Fruit fly (Drosophila melanogaster): ENCODE measurements around the gene CG4287.

Gene CG4287

DNA sequence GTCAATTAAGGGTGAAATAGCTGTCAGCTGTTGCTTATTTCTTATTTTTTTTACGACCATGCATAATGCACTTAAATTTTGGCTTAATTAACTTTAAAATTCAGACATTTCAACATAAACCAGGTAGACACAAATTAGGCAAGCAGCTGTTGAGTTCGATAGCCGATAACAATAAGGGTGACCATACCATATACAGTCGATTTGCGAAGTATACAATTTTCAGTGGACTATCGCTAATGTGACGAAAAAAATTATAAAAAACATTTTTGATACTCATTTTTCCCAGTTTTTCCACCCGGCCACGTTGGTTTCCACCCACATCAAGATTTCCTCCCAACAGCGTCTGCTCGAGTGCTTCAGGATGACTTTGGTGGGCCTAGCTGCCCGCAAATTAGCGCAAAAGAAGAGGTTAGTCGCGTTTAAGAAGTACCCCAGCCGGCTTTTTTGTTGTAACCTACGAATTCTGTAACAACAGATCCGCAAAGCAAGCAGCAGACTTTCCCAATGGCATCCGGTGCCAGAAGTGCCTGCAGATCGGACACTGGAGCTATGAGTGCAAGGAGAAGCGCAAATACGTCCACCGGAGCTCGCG lies at the start of gene CG4287, which contains the start of gene CG5516:
TSS of gene CG4287 (minus strand) at position 178 of the 592 bp plus-strand sequence.
TSS of gene CG5516 (plus strand) at position 195 of the 592 bp plus-strand sequence.
- TF ChIP-seq usp (GFP tag; optimal IDR thresholded peaks at IDR 0.05) (no peak), EcR (GFP tag; optimal IDR thresholded peaks at IDR 0.05) (no peak), psq (optimal IDR thresholded peaks at IDR 0.05) (no peak), CG8478 (optimal IDR thresholded peaks at IDR 0.05) (no peak), pan (optimal IDR thresholded peaks at IDR 0.05) (no peak), Dll (optimal IDR thresholded peaks at IDR 0.05) (no peak)

DNA sequence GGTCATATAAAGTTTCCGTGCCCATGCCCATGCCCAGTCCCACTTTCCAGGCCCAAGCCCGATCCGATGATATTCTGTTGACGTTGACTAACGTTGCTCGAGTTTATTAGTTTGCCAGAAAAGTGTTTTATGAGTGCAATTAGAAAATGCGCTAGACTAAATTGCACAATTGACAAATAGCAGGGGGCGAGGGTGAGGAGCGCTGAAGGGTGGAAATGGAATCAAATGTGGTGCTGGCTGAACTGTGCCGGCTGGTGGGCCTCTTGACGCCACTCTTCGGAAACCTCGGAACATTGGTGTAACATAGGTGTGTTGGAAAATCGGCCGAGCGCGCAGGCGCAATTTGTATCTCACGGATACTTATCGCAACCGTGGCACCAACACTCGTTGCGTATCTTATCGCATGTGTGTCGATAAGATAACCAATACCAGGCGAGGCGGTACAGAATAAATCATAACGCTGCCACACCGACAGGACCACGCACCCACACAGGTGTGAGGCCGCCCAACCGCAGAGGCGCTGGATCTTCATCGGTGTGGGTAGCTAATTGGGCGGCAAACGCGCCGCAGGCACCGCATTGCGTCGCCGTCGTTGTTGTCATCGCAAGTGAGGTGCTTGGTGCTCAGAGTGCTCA lies 48.1 kb upstream of the CG4287 start:
- TF ChIP-seq psq (optimal IDR thresholded peaks at IDR 0.05) (no peak), Dll (optimal IDR thresholded peaks at IDR 0.05) (no peak), pan (optimal IDR thresholded peaks at IDR 0.05) (no peak), usp (GFP tag; optimal IDR thresholded peaks at IDR 0.05) (no peak), CG8478 (optimal IDR thresholded peaks at IDR 0.05) (no peak), EcR (GFP tag; optimal IDR thresholded peaks at IDR 0.05) (no peak)

DNA sequence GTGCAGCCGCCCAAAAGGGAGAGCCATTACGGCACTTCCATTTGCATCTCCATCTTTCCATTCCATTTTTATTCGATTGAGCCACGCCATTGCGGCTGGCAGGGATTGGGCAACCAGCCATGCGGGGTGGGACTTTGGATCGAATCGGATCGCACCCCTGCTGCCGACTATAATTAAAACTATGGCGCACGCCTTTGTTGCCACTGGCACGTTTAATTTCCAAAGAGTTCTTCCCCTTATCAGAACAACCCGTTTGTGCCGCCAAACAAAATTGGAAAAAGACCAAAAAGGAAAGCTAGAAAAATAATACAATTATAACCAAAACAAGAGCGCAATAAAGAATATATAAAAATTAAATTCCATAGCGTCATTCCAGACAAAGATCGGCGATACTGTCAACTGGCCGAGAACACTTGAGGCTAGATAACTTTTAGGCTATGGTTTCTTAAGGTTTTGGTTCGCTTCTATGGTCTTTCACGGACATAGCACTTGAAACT lies 46.4 kb upstream of the CG4287 start:
- no peak for TF ChIP-seq usp (GFP tag; optimal IDR thresholded peaks at IDR 0.05)
- TF ChIP-seq Dll (optimal IDR thresholded peaks at IDR 0.05): no peak
- no peak for TF ChIP-seq pan (optimal IDR thresholded peaks at IDR 0.05)
- TF ChIP-seq psq (optimal IDR thresholded peaks at IDR 0.05): no peak
- no peak for TF ChIP-seq CG8478 (optimal IDR thresholded peaks at IDR 0.05)
- no peak for TF ChIP-seq EcR (GFP tag; optimal IDR thresholded peaks at IDR 0.05)

DNA sequence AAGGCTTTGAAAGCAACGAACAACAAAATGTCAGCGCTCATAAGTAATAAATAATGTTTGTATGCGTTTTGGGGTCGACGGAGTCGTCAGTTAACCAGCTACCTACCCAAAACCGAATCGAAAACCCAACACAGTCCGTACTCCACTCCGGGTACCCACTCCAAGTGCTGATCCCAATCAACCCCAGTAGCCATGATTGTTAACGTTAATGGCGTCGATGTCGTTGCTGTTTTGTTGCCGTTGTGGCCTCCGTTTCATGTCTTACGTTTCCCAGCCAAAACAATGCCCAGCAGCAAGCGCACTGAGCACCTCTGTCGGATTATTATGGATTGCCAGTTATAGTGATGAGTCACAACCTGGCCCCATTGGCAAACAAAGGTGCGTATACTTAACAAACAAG lies 45.4 kb upstream of the CG4287 start, which contains the start of gene GATAe:
TSS of gene GATAe (plus strand) at position 76 of the 400 bp plus-strand sequence.
- TF ChIP-seq pan (optimal IDR thresholded peaks at IDR 0.05) (no peak), usp (GFP tag; optimal IDR thresholded peaks at IDR 0.05) (no peak), CG8478 (optimal IDR thresholded peaks at IDR 0.05) (no peak), Dll (optimal IDR thresholded peaks at IDR 0.05) (no peak), psq (optimal IDR thresholded peaks at IDR 0.05) (no peak), EcR (GFP tag; optimal IDR thresholded peaks at IDR 0.05) (no peak)

DNA sequence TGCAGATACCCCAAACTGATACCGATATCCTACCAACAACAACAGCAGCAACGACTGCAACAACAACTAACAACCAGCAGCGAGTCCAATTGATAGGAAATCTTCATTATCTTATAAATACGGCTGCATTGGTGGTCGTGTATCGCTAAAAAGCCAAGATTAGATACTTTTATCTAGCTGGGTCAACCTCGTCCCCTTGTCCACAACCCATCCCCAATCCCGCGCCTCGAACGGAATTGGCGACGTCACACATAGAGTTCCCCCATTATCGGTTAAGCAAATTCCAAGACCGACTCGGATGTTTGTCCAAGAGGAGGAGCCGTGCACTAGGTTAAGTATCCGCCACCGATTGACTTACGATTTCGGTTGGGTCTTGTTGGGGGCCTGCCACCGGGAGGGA lies 44.6 kb upstream of the CG4287 start:
- TF ChIP-seq pan (optimal IDR thresholded peaks at IDR 0.05): no peak
- TF ChIP-seq usp (GFP tag; optimal IDR thresholded peaks at IDR 0.05): no peak
- TF ChIP-seq psq (optimal IDR thresholded peaks at IDR 0.05): no peak
- TF ChIP-seq Dll (optimal IDR thresholded peaks at IDR 0.05): no peak
- TF ChIP-seq CG8478 (optimal IDR thresholded peaks at IDR 0.05): no peak
- TF ChIP-seq EcR (GFP tag; optimal IDR thresholded peaks at IDR 0.05): no peak

DNA sequence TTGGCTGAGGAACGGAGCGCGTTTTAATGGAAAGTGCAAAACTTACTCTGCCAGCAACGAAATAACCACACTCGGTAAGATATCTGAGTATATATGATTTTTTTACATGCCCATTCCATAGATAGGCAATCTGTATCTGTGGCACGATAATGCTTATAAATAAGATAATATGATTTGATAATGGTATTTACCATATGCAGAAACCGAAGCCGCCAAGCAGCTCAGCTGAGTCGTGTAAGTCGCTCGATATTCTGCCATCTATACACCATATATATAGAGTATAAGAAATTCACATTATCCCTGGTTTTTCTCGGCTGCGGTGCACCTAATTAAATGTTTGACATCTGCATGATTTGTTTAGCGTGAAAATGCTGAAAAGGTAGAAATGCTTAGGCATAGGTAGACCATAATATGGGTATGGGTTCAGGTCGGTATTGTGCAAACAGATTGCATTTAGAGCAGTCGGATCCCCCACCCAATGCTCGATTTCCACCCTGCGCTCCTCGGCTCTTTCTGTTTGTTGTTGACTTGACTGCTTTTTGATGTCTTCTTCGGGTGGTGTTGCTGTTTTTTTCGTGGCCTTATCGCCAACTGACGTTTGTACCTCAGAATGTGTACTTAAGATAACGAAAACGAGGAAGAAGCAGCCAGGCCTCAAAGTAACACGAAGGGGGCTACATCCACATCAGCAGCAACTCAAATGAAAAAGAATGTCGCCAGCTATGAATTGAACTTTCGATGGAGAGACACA lies 43.3 kb upstream of the CG4287 start:
- TF ChIP-seq pan (optimal IDR thresholded peaks at IDR 0.05) (no peak), EcR (GFP tag; optimal IDR thresholded peaks at IDR 0.05) (no peak), CG8478 (optimal IDR thresholded peaks at IDR 0.05) (no peak), Dll (optimal IDR thresholded peaks at IDR 0.05) (no peak), usp (GFP tag; optimal IDR thresholded peaks at IDR 0.05) (no peak), psq (optimal IDR thresholded peaks at IDR 0.05) (no peak)

DNA sequence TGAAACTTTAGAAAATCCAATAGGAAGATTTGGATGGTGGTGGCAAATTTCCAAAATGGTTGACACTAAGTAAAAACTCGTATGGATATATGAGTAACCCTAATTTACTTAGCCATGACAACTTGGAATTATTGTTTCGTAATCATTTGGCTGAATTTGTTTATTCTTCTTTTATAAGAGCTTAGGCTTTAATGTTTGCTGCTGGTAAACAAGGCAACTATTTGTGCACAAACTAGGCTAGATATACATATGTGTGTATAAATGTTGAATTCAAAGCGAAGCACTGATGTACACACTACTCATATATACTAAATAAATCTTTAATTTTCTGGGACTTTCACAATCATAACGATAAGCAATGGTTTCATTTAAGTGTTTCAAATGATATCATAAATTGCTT lies 42.3 kb upstream of the CG4287 start:
- TF ChIP-seq psq (optimal IDR thresholded peaks at IDR 0.05) (no peak), EcR (GFP tag; optimal IDR thresholded peaks at IDR 0.05) (no peak), CG8478 (optimal IDR thresholded peaks at IDR 0.05) (no peak), usp (GFP tag; optimal IDR thresholded peaks at IDR 0.05) (no peak), pan (optimal IDR thresholded peaks at IDR 0.05) (no peak)

DNA sequence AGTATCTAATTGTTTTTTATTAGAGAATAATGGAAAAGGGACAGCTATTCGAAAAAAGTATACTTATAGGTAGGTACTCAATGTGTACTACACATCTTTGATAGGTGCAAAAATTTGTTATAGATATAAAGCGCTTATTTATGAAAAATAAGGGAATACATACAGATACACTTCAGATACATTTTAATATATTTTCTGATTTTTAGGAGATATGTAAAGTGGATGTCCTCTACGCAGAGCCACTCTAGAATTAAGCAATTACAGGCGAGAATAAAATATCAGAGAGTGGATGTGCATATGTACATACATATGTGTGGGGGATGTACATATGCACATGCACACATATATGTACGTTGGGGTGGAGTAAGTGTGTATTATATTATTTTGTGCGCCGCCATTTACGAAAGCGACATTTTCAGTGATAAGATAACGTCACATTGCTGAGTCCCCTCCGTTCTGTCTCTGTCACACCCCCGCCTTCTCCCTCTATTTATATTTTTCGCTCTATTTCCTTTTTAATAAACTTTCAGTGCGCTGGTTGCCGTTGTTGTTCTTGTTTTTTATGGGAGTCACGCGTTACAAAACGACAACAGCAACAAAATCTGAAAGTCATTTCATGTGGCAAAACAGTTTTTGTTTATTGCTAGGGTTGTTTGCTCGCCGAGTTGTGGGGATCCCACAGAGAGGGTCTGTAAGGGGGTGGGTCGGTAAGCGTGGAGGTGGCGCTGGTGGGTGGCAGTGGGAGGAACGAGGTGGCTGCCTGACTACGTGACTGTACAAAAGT lies 41.2 kb upstream of the CG4287 start:
- TF ChIP-seq CG8478 (optimal IDR thresholded peaks at IDR 0.05) (no peak), EcR (GFP tag; optimal IDR thresholded peaks at IDR 0.05) (no peak), usp (GFP tag; optimal IDR thresholded peaks at IDR 0.05) (no peak), pan (optimal IDR thresholded peaks at IDR 0.05) (no peak), Dll (optimal IDR thresholded peaks at IDR 0.05) (no peak), psq (optimal IDR thresholded peaks at IDR 0.05) (no peak)

DNA sequence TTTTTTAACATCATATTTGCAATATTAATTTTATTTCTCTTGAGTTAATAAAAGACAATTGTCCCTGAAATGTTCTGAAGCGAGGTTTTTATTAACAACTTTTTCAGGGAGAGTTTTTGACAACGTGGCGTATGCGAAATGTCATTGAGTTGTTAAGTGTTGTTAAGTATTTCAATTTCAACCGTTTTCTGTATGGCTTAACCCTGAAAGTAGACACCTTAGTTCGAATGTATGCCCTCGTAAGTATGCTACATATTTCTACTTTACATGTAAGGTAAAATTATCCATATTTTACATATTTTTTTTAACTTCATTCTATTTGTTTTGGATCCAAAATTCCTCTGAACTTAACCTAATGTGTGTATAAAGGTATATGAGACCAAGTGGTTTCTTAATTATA lies 40.3 kb upstream of the CG4287 start:
- TF ChIP-seq Dll (optimal IDR thresholded peaks at IDR 0.05): no peak
- no peak for TF ChIP-seq psq (optimal IDR thresholded peaks at IDR 0.05)
- no peak for TF ChIP-seq EcR (GFP tag; optimal IDR thresholded peaks at IDR 0.05)
- TF ChIP-seq CG8478 (optimal IDR thresholded peaks at IDR 0.05): no peak
- TF ChIP-seq pan (optimal IDR thresholded peaks at IDR 0.05): no peak
- TF ChIP-seq usp (GFP tag; optimal IDR thresholded peaks at IDR 0.05): no peak

DNA sequence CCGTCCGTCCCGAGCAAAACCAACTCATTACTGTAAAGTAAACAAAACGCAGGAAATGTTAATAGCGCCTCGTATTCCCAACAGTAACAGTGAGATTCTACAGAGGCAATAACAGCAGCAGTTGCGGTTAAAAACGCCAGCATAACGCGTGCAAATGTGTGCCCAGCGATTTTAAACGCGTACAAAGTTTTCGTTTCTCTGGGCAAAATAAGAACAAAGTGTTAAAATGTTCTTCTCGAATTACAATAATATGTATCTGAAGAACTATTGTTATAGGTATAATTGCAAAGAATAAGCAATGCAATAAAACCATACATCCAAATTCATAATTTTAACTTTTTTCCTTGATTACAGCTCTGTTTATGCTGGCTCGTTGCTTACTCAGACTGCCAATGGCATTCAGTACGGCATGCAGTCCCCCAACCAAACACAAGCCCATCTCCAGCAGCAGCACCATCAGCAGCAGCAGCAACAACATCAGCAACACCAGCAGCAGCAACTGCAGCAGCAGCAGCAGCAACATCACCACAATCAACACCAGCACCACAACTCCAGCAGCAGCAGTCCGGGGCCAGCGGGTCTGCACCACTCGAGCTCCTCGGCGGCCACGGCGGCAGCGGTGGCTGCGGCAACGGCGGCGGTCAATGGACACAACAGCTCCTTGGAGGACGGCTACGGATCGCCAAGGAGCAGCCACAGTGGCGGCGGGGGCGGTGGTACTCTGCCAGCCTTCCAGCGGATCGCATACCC lies 35.5 kb upstream of the CG4287 start:
- TF ChIP-seq CG8478 (optimal IDR thresholded peaks at IDR 0.05): no peak
- no peak for TF ChIP-seq pan (optimal IDR thresholded peaks at IDR 0.05)
- no peak for TF ChIP-seq psq (optimal IDR thresholded peaks at IDR 0.05)
- no peak for TF ChIP-seq EcR (GFP tag; optimal IDR thresholded peaks at IDR 0.05)

DNA sequence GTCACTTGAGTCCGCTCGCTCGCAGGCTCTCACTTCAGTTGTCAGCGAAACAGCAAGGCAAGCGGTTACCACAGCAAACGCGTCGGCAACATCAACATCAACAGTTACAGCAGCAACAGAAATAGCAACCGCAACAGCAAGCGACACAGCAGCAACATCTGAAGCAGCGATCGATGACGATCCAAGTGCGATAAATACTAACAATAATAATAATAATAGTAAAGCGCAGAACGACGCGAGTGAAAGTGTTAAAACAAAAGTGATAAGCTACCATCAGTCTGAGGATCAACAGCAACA lies 30.9 kb upstream of the CG4287 start:
- TF ChIP-seq psq (optimal IDR thresholded peaks at IDR 0.05) (no peak), CG8478 (optimal IDR thresholded peaks at IDR 0.05) (no peak), Dll (optimal IDR thresholded peaks at IDR 0.05) (no peak), pan (optimal IDR thresholded peaks at IDR 0.05) (no peak), EcR (GFP tag; optimal IDR thresholded peaks at IDR 0.05) (no peak)
